Fruit fly (Drosophila melanogaster) S2 (cell line): ENCODE results near the gene GlcAT-S.

Source experiments
- CG8478 ChIP-seq: fragments of >200 bp; optimal IDR thresholded peaks from 2 replicates; lab custom pipeline; 2018
- CTCF ChIP-seq, 2 experiments: fragments of >200 bp; optimal IDR thresholded peaks; 2 replicates each; lab custom pipeline; 2018

- TF ChIP-seq CTCF (optimal IDR thresholded peaks at IDR 0.05; lab: Kevin White, UChicago) (no peak), CG8478 (lab: Kevin White, UChicago) (no peak)
These were observed 21.5 kb upstream of the GlcAT-S start for dm6 chr2L:9594625-9595300.
